Fruit fly (Drosophila melanogaster): ENCODE measurements around the gene CG31115.

The CG31115 gene

dm6 chr3R:25074558-25074964, 37.8 kb downstream of the CG31115 start, which contains the start of the genes shams and CG11920:
TSS of gene shams (minus strand) at chr3R:25074607.
TSS of gene CG11920 (plus strand) at chr3R:25074877.
- TF ChIP-seq CG15514 (GFP tag; optimal IDR thresholded peaks at IDR 0.05), result no peak
- TF ChIP-seq CG15601 (tag; optimal IDR thresholded peaks at IDR 0.05), result peak; percentile 42
- peak; percentile 69 for TF ChIP-seq CG17829 (tag; optimal IDR thresholded peaks at IDR 0.05)
- no peak for TF ChIP-seq Ssrp (tag; optimal IDR thresholded peaks at IDR 0.05)
- no peak for TF ChIP-seq CG3847 (GFP tag; IDR thresholded peaks at IDR 0.05)
- TF ChIP-seq lola (GFP tag; optimal IDR thresholded peaks at IDR 0.05), result peak in 1 of 3 experiments; percentile 25
- TF ChIP-seq Ravus (GFP tag; IDR thresholded peaks at IDR 0.05), result no peak
- TF ChIP-seq PHDP (tag; optimal IDR thresholded peaks at IDR 0.05), result peak; percentile 3
- 0 out of 3 replicates have a peak, but pooled peaks have one; percentile 39 for TF ChIP-seq CG6791 (GFP tag; IDR thresholded peaks at IDR 0.05; ENCODE audit: partially characterized antibody)
- peak; percentile 80 for TF ChIP-seq dm (GFP tag; optimal IDR thresholded peaks at IDR 0.05)
- TF ChIP-seq CG12391 (tag; optimal IDR thresholded peaks at IDR 0.05), result peak; percentile 66
- TF ChIP-seq CG4282 (GFP tag; optimal IDR thresholded peaks at IDR 0.05), result no peak
- TF ChIP-seq CG14965 (GFP tag; optimal IDR thresholded peaks at IDR 0.05; ENCODE audit: borderline replicate concordance), result no peak
- TF ChIP-seq phol (tag; optimal IDR thresholded peaks at IDR 0.05), result peak; percentile 10
- peak; percentile 26 for TF ChIP-seq CG11723 (GFP tag; optimal IDR thresholded peaks at IDR 0.05)
- TF ChIP-seq sug (tag; optimal IDR thresholded peaks at IDR 0.05), result no peak
- TF ChIP-seq CG14710 (tag; optimal IDR thresholded peaks at IDR 0.05), result peak; percentile 63
- TF ChIP-seq HLHmδ (GFP tag; optimal IDR thresholded peaks at IDR 0.05), result no peak
- TF ChIP-seq HmgZ (tag; optimal IDR thresholded peaks at IDR 0.05), result peak; percentile 23
- TF ChIP-seq CG8290 (GFP tag; optimal IDR thresholded peaks at IDR 0.05), result peak; percentile 20
- peak in 1 of 2 experiments; percentile 16 for TF ChIP-seq CG8290 (tag; optimal IDR thresholded peaks at IDR 0.05)
- peak; percentile 54 for TF ChIP-seq CG12659 (GFP tag; optimal IDR thresholded peaks at IDR 0.05)
- TF ChIP-seq CG12071 (GFP tag; optimal IDR thresholded peaks at IDR 0.05), result no peak
- TF ChIP-seq CG14860 (GFP tag; IDR thresholded peaks at IDR 0.05; ENCODE audit: partially characterized antibody), result peak; percentile 45; the same call in 1 of the 3 replicates
- TF ChIP-seq trem (tag; optimal IDR thresholded peaks at IDR 0.05), result peak; percentile 84
- peak in 1 of 2 experiments; percentile 6 for TF ChIP-seq dpn (GFP tag; optimal IDR thresholded peaks at IDR 0.05)
- TF ChIP-seq H15 (GFP tag; IDR thresholded peaks at IDR 0.05), result no peak
- TF ChIP-seq CG7963 (GFP tag; IDR thresholded peaks at IDR 0.05; ENCODE audit: partially characterized antibody), result peak; percentile 39; the same call in 1 of the 3 replicates
- TF ChIP-seq CG10462 (GFP tag; optimal IDR thresholded peaks at IDR 0.05), result no peak
- TF ChIP-seq az2 (GFP tag; optimal IDR thresholded peaks at IDR 0.05), result peak; percentile 2
- peak; percentile 27 for TF ChIP-seq CG2120 (GFP tag; optimal IDR thresholded peaks at IDR 0.05)
- peak; percentile 1 for TF ChIP-seq Chrac-16 (GFP tag; optimal IDR thresholded peaks at IDR 0.05)
- peak; percentile 29 for TF ChIP-seq lilli (GFP tag; optimal IDR thresholded peaks at IDR 0.05)
- peak; percentile 26 for TF ChIP-seq CG12155 (GFP tag; optimal IDR thresholded peaks at IDR 0.05)
- peak; percentile 34; the same call in 1 of the 2 replicates for TF ChIP-seq inv (GFP tag; IDR thresholded peaks at IDR 0.05; ENCODE audit: partially characterized antibody)
- no peak for TF ChIP-seq Camta (GFP tag; optimal IDR thresholded peaks at IDR 0.05)
- TF ChIP-seq wor (GFP tag; IDR thresholded peaks at IDR 0.05), result no peak
- TF ChIP-seq Stat92E (GFP tag; optimal IDR thresholded peaks at IDR 0.05), result peak in 1 of 3 experiments; percentile 9
- TF ChIP-seq twi (tag; optimal IDR thresholded peaks at IDR 0.05), result peak; percentile 45
- TF ChIP-seq Doc2 (GFP tag; IDR thresholded peaks at IDR 0.05), result no peak
- TF ChIP-seq Blimp-1 (GFP tag; optimal IDR thresholded peaks at IDR 0.05), result no peak
- TF ChIP-seq zf30C (GFP tag; optimal IDR thresholded peaks at IDR 0.05), result no peak
- TF ChIP-seq CG2712 (tag; optimal IDR thresholded peaks at IDR 0.05), result peak; percentile 58
- peak; percentile 73; the same call in 3 of the 4 replicates for TF ChIP-seq Dll (GFP tag; IDR thresholded peaks at IDR 0.05; ENCODE audit: partially characterized antibody)
- no peak for TF ChIP-seq Mrtf (GFP tag; IDR thresholded peaks at IDR 0.05)
- no peak for TF ChIP-seq luna (GFP tag; optimal IDR thresholded peaks at IDR 0.05)
- peak; percentile 65 for TF ChIP-seq BEAF-32 (GFP tag; optimal IDR thresholded peaks at IDR 0.05)
- TF ChIP-seq CG30403 (GFP tag; optimal IDR thresholded peaks at IDR 0.05), result peak; percentile 29
- peak; percentile 80 for TF ChIP-seq CG2116 (GFP tag; optimal IDR thresholded peaks at IDR 0.05)
